Worm (Caenorhabditis elegans) whole organism, L1 larva: ENCODE data around the gene F16B4.5.

ENCODE experiments used
- C16A3.4 ChIP-seq: fragments of 150-350 bp; optimal IDR thresholded peaks from 2 replicates; lab custom pipeline; 2014; ENCODE audit warnings: missing biosample characterization, missing genetic modification characterization
- C34B4.2 ChIP-seq: sonication (generic microtip); optimal IDR thresholded peaks from 2 replicates; lab custom pipeline; 2017; ENCODE audit warnings: mild to moderate bottlenecking, missing genetic modification characterization, missing compliant biosample characterization
- Y116A8C.19 ChIP-seq: sonication (generic microtip); optimal IDR thresholded peaks from 2 replicates; lab custom pipeline; 2016; ENCODE audit warnings: missing compliant biosample characterization, missing genetic modification characterization, borderline replicate concordance
- alr-1 ChIP-seq: fragments of 200-800 bp; sonication (Bioruptor generic); optimal IDR thresholded peaks from 2 replicates; lab custom pipeline; 2018; ENCODE audit warnings: borderline replicate concordance, mild to moderate bottlenecking, missing genetic modification characterization, missing compliant biosample characterization
- blmp-1 ChIP-seq: fragments of 150-350 bp; optimal IDR thresholded peaks from 2 replicates; lab custom pipeline; 2014; ENCODE audit warnings: missing biosample characterization, missing genetic modification characterization
- ceh-8 ChIP-seq: fragments of 200-800 bp; sonication (Bioruptor generic); optimal IDR thresholded peaks from 2 replicates; lab custom pipeline; 2018; ENCODE audit warnings: mild to moderate bottlenecking, missing genetic modification characterization, moderate library complexity, missing compliant biosample characterization
- ces-1 ChIP-seq: fragments of 150-350 bp; optimal IDR thresholded peaks from 2 replicates; lab custom pipeline; 2014; ENCODE audit warnings: missing biosample characterization, missing genetic modification reagents, missing genetic modification characterization
- dpl-1 ChIP-seq, 3 experiments: fragments of 150-350 bp in 2 of 3; sonication (generic microtip) in 1 of 3; optimal IDR thresholded peaks; 2 replicates each; lab custom pipeline; 2014 to 2017; ENCODE audit warnings: missing biosample characterization in 3 of 3, missing genetic modification characterization in 3 of 3, missing genetic modification reagents in 3 of 3
- efl-1 ChIP-seq, 4 experiments: fragments of 150-350 bp; optimal IDR thresholded peaks in 3 of 4; peaks in 1 of 4; 1 replicate in 1 of 4; 2 replicates in 3 of 4; lab custom pipeline; 2014; ENCODE audit warnings: missing biosample characterization in 2 of 4, missing genetic modification characterization in 2 of 4, missing genetic modification reagents in 2 of 4
- egl-13 ChIP-seq: sonication (generic microtip); optimal IDR thresholded peaks from 2 replicates; lab custom pipeline; 2016; ENCODE audit warnings: missing genotype, missing genetic modification reagents, missing genetic modification characterization, missing compliant biosample characterization
- elt-2 ChIP-seq: sonication (generic microtip); optimal IDR thresholded peaks from 2 replicates; lab custom pipeline; 2016; ENCODE audit warnings: missing genetic modification characterization, mild to moderate bottlenecking, inconsistent platforms, missing compliant biosample characterization, missing genetic modification reagents
- elt-3 ChIP-seq, 6 experiments: fragments of 150-350 bp in 1 of 6; sonication (generic microtip); optimal IDR thresholded peaks; 2 replicates each; lab custom pipeline; 2017 to 2018; ENCODE audit warnings: missing biosample characterization in 6 of 6, missing genetic modification characterization in 6 of 6, inconsistent platforms in 1 of 6
- ets-5 ChIP-seq: fragments of 200-800 bp; sonication (Bioruptor generic); IDR thresholded peaks from 2 replicates; pipeline ENCODE4 v1.3.6; 2022; ENCODE audit warnings: missing genetic modification characterization, missing compliant biosample characterization
- grh-1 ChIP-seq: fragments of 200-800 bp; sonication (Bioruptor generic); IDR thresholded peaks from 2 replicates; pipeline ENCODE4 v1.3.6; 2022; ENCODE audit warnings: missing genetic modification reagents, missing genetic modification characterization, missing compliant biosample characterization
- hlh-17 ChIP-seq: fragments of 200-800 bp; sonication (Bioruptor generic); optimal IDR thresholded peaks from 2 replicates; lab custom pipeline; 2018; ENCODE audit warnings: missing genetic modification characterization, mild to moderate bottlenecking, missing compliant biosample characterization, moderate library complexity, borderline replicate concordance
- isw-1 ChIP-seq: fragments of 200-800 bp; sonication (Bioruptor generic); IDR thresholded peaks from 2 replicates; pipeline ENCODE4 v1.3.6; 2022; ENCODE audit warnings: missing genetic modification characterization, missing compliant biosample characterization
- lin-35 ChIP-seq, 2 experiments: fragments of 150-350 bp; optimal IDR thresholded peaks; 2 replicates each; lab custom pipeline; 2014; ENCODE audit warnings: missing biosample characterization in 2 of 2, missing genetic modification characterization in 2 of 2, missing genetic modification reagents in 2 of 2
- lsy-2 ChIP-seq, 2 experiments: fragments of 150-350 bp; optimal IDR thresholded peaks; 2 replicates each; lab custom pipeline; 2014; ENCODE audit warnings: missing biosample characterization in 2 of 2, missing genetic modification characterization in 2 of 2
- mab-9 ChIP-seq: fragments of 200-800 bp; sonication (Bioruptor generic); IDR thresholded peaks from 2 replicates; pipeline ENCODE4 v1.3.6; 2022; ENCODE audit warnings: missing genetic modification reagents, missing genetic modification characterization, missing compliant biosample characterization
- mdl-1 ChIP-seq, 2 experiments: fragments of 150-350 bp; optimal IDR thresholded peaks; 2 replicates each; lab custom pipeline; 2014 to 2017; ENCODE audit warnings: missing biosample characterization in 2 of 2, missing genetic modification characterization in 2 of 2, inconsistent platforms in 1 of 2
- mef-2 ChIP-seq: fragments of 150-350 bp; optimal IDR thresholded peaks from 2 replicates; lab custom pipeline; 2014; ENCODE audit warnings: missing biosample characterization, missing genetic modification characterization
- nhr-20 ChIP-seq: sonication (generic microtip); optimal IDR thresholded peaks from 2 replicates; lab custom pipeline; 2016; ENCODE audit warnings: mild to moderate bottlenecking, missing genetic modification characterization, missing compliant biosample characterization
- nhr-47 ChIP-seq: sonication (generic microtip); optimal IDR thresholded peaks from 2 replicates; lab custom pipeline; 2016; ENCODE audit warnings: mild to moderate bottlenecking, missing genetic modification characterization, moderate library complexity, missing compliant biosample characterization
- nhr-71 ChIP-seq: sonication (generic microtip); optimal IDR thresholded peaks from 2 replicates; lab custom pipeline; 2016; ENCODE audit warnings: mild to moderate bottlenecking, missing genetic modification characterization, moderate library complexity, missing compliant biosample characterization
- nhr-77 ChIP-seq: fragments of 150-350 bp; optimal IDR thresholded peaks from 2 replicates; lab custom pipeline; 2014; ENCODE audit warnings: missing biosample characterization, missing genetic modification characterization
- nhr-85 ChIP-seq: sonication (generic microtip); peaks from one replicate; lab custom pipeline; 2016; ENCODE audit warnings: missing genetic modification characterization, inconsistent platforms, missing compliant biosample characterization
- pag-3 ChIP-seq: sonication (generic microtip); optimal IDR thresholded peaks from 2 replicates; lab custom pipeline; 2017; ENCODE audit warnings: missing genetic modification characterization, mild to moderate bottlenecking, missing compliant biosample characterization, antibody characterized with exemption, borderline replicate concordance; ENCODE audit not compliant: insufficient read depth
- pqm-1 ChIP-seq: sonication (generic microtip); optimal IDR thresholded peaks from 3 replicates; lab custom pipeline; 2017; ENCODE audit warnings: missing biosample characterization, missing genetic modification characterization
- rnt-1 ChIP-seq: sonication (generic microtip); optimal IDR thresholded peaks from 2 replicates; lab custom pipeline; 2016; ENCODE audit warnings: mild to moderate bottlenecking, missing genetic modification characterization, moderate library complexity, missing compliant biosample characterization
- snu-23 ChIP-seq: sonication (generic microtip); optimal IDR thresholded peaks from 2 replicates; lab custom pipeline; 2016; ENCODE audit warnings: missing genetic modification characterization, missing compliant biosample characterization
- sox-4 ChIP-seq: sonication (generic microtip); optimal IDR thresholded peaks from 2 replicates; lab custom pipeline; 2016; ENCODE audit warnings: missing genetic modification characterization, missing compliant biosample characterization
- tlp-1 ChIP-seq: fragments of 150-350 bp; optimal IDR thresholded peaks from 2 replicates; lab custom pipeline; 2014; ENCODE audit warnings: missing biosample characterization, missing genetic modification characterization
- unc-130 ChIP-seq: fragments of 150-350 bp; optimal IDR thresholded peaks from 2 replicates; lab custom pipeline; 2017; ENCODE audit warnings: missing biosample characterization, missing genetic modification characterization, inconsistent platforms
- vab-15 ChIP-seq: sonication (generic microtip); optimal IDR thresholded peaks from 2 replicates; lab custom pipeline; 2017; ENCODE audit warnings: missing genotype, mild to moderate bottlenecking, missing genetic modification characterization, missing compliant biosample characterization

The F16B4.5 gene

ce11 chrV:1627269-1627668 is 39.0 kb downstream of the F16B4.5 start (continued):
- peak; percentile 87 for TF ChIP-seq nhr-85 (tag; lab: Kevin White, UChicago)
- TF ChIP-seq mab-9 (GFP tag; lab: Robert Waterston, UW) = no peak
- no peak for TF ChIP-seq ces-1 (GFP tag; lab: Kevin White, UChicago)
- TF ChIP-seq alr-1 (tag; lab: Kevin White, UChicago) = no peak
- no peak for TF ChIP-seq C34B4.2 (tag; lab: Kevin White, UChicago)
- TF ChIP-seq rnt-1 (tag; lab: Kevin White, UChicago) = no peak
- TF ChIP-seq egl-13 (tag; lab: Kevin White, UChicago) = no peak
- TF ChIP-seq sox-4 (tag; lab: Kevin White, UChicago) = no peak
- TF ChIP-seq elt-2 = no peak
- TF ChIP-seq isw-1 = no peak

DNA sequence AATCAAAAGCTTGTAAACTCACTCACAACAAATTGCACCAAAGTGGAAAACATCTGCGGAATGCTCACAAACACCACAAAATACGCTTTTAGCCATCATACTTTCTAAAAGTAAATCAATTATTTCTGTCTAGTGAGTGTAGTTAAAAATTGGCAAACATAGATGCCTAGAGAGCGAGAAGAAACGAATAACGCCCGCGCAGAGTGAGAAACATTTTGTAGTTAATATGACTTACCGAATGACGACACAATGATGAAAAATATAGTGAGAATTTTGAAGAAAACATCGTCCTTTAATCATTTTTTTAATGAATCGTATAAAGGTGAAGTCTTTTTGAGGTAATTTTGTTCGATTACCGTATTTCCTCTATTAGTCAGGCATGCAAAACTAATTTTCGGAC is 41.1 kb downstream of the F16B4.5 start, which contains the start of gene nhr-238:
TSS of gene nhr-238 (minus strand) at position 104 of the 400 bp plus-strand sequence.
- no peak for TF ChIP-seq unc-130 (tag; lab: Kevin White, UChicago)
- TF ChIP-seq snu-23 (GFP tag; lab: Kevin White, UChicago) = peak; percentile 29
- peak; percentile 54 for TF ChIP-seq nhr-20
- no peak for TF ChIP-seq elt-3 (tag; optimal IDR thresholded peaks at IDR 0.05; lab: Kevin White, UChicago)
- TF ChIP-seq Y116A8C.19 = no peak
- TF ChIP-seq ceh-8 (GFP tag; lab: Kevin White, UChicago) = no peak
- TF ChIP-seq hlh-17 (GFP tag; lab: Kevin White, UChicago) = no peak
- no peak for TF ChIP-seq C16A3.4 (tag; lab: Kevin White, UChicago)
- peak; percentile 96 for TF ChIP-seq nhr-77 (tag; lab: Kevin White, UChicago)
- no peak for TF ChIP-seq vab-15
- TF ChIP-seq ces-1 (GFP tag; lab: Kevin White, UChicago) = no peak
- no peak for TF ChIP-seq nhr-47 (tag; lab: Kevin White, UChicago)
- peak; percentile 18 for TF ChIP-seq blmp-1 (tag; lab: Kevin White, UChicago)
- no peak for TF ChIP-seq pag-3 (tag; lab: Kevin White, UChicago)
- no peak for TF ChIP-seq ets-5 (GFP tag; lab: Robert Waterston, UW)
- no peak for TF ChIP-seq tlp-1 (tag; lab: Kevin White, UChicago)
- TF ChIP-seq grh-1 = no peak
- TF ChIP-seq lsy-2 (tag; optimal IDR thresholded peaks at IDR 0.05; lab: Kevin White, UChicago) = no peak
- TF ChIP-seq mdl-1 (tag; optimal IDR thresholded peaks at IDR 0.05; lab: Kevin White, UChicago) = no peak
- TF ChIP-seq dpl-1 (GFP tag; optimal IDR thresholded peaks at IDR 0.05; lab: Kevin White, UChicago) = no peak
- TF ChIP-seq pqm-1 = no peak
- TF ChIP-seq nhr-85 (tag; lab: Kevin White, UChicago) = peak; percentile 63
- TF ChIP-seq nhr-71 (tag; lab: Kevin White, UChicago) = peak; percentile 31
- TF ChIP-seq lin-35 (GFP tag; optimal IDR thresholded peaks at IDR 0.05; lab: Kevin White, UChicago) = peak in 1 of 2 experiments; percentile 6

DNA sequence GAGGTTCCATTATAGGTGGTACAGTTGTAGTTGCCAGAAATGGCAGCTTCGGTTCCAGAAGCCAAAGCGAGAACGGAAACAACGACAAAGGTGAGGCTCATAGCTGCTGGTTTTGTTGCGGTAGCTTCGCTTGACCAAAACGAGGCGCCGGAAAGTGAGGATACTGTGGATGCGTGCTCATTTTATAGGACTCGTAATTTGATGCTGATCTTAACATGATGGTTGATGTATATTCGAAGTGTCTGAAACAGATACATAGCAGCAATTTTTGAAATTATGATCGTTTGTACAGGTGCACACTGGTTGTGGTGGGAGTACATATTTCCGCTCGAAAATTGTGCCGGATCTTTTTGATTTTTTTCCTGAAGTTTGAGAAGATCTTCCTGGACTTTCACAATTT is 42.9 kb downstream of the F16B4.5 start, which contains the start of gene Y46H3D.8:
TSS of gene Y46H3D.8 (minus strand) at position 101 of the 400 bp plus-strand sequence.
- no peak for TF ChIP-seq hlh-17 (GFP tag; lab: Kevin White, UChicago)

ce11 chrV:1631717-1632116 is 43.5 kb downstream of the F16B4.5 start, which contains the start of gene irld-17:
TSS of gene irld-17 (plus strand) at chrV:1632017.
- TF ChIP-seq mef-2 (tag; lab: Kevin White, UChicago) (no peak), mdl-1 (tag; optimal IDR thresholded peaks at IDR 0.05; lab: Kevin White, UChicago) (no peak), efl-1 (optimal IDR thresholded peaks at IDR 0.05; lab: Kevin White, UChicago) (no peak), efl-1 (GFP tag; optimal IDR thresholded peaks at IDR 0.05 in 1 of 2; lab: Kevin White, UChicago) (peak in 1 of 2 experiments; percentile 67)
